Worm (Caenorhabditis elegans) whole organism, L3 larva: ENCODE results near the gene K08B5.2.

Source experiments
- aly-2 ChIP-seq: fragments of 150-350 bp; optimal IDR thresholded peaks from 2 replicates; lab custom pipeline; 2014; ENCODE audit warnings: missing biosample characterization, missing genetic modification characterization
- ceh-28 ChIP-seq: fragments of 150-350 bp; optimal IDR thresholded peaks from 2 replicates; lab custom pipeline; 2014; ENCODE audit warnings: missing biosample characterization, missing genetic modification reagents, missing genetic modification characterization
- ceh-9 ChIP-seq: sonication (generic microtip); optimal IDR thresholded peaks from 2 replicates; lab custom pipeline; 2018; ENCODE audit warnings: missing biosample characterization, missing genetic modification characterization
- egl-27 ChIP-seq: sonication (generic microtip); optimal IDR thresholded peaks from 4 replicates; lab custom pipeline; 2017; ENCODE audit warnings: missing biosample characterization, missing genetic modification reagents, missing genetic modification characterization
- elt-1 ChIP-seq: fragments of 150-350 bp; optimal IDR thresholded peaks from 2 replicates; lab custom pipeline; 2014; ENCODE audit warnings: missing biosample characterization, missing genetic modification characterization
- elt-2 ChIP-seq: sonication (generic microtip); optimal IDR thresholded peaks from 2 replicates; lab custom pipeline; 2016; ENCODE audit warnings: missing genetic modification reagents, mild to moderate bottlenecking, missing genetic modification characterization, missing compliant biosample characterization
- elt-3 ChIP-seq, 3 experiments: fragments of 150-350 bp in 1 of 3; sonication (generic microtip) in 2 of 3; optimal IDR thresholded peaks; 2 replicates in 2 of 3; 4 replicates in 1 of 3; lab custom pipeline; 2014 to 2017; ENCODE audit warnings: missing biosample characterization in 3 of 3, missing genetic modification characterization in 3 of 3
- eor-1 ChIP-seq, 2 experiments: fragments of 150-350 bp; optimal IDR thresholded peaks; 2 replicates each; lab custom pipeline; 2014 to 2018; ENCODE audit warnings: missing biosample characterization in 2 of 2, missing genetic modification characterization in 2 of 2
- fkh-2 ChIP-seq: fragments of 150-350 bp; optimal IDR thresholded peaks from 2 replicates; lab custom pipeline; 2014; ENCODE audit warnings: missing biosample characterization, missing genetic modification reagents, missing genetic modification characterization
- hmg-11 ChIP-seq: sonication (generic microtip); optimal IDR thresholded peaks from 2 replicates; lab custom pipeline; 2016; ENCODE audit warnings: missing genetic modification characterization, missing compliant biosample characterization
- jun-1 ChIP-seq: fragments of 150-350 bp; optimal IDR thresholded peaks from 2 replicates; lab custom pipeline; 2014; ENCODE audit warnings: missing biosample characterization, missing genetic modification reagents, missing genetic modification characterization
- lin-39 ChIP-seq: fragments of 150-350 bp; optimal IDR thresholded peaks from 2 replicates; lab custom pipeline; 2018; ENCODE audit warnings: missing biosample characterization, missing genetic modification reagents, missing genetic modification characterization
- mdl-1 ChIP-seq: fragments of 150-350 bp; optimal IDR thresholded peaks from 2 replicates; lab custom pipeline; 2014; ENCODE audit warnings: missing biosample characterization, missing genetic modification characterization
- mml-1 ChIP-seq: fragments of 150-350 bp; sonication (generic microtip); optimal IDR thresholded peaks from 3 replicates; lab custom pipeline; 2014; ENCODE audit warnings: missing biosample characterization, missing genetic modification characterization
- nfya-1 ChIP-seq: sonication (generic microtip); optimal IDR thresholded peaks from 2 replicates; lab custom pipeline; 2017; ENCODE audit warnings: missing genetic modification characterization, mild to moderate bottlenecking, missing compliant biosample characterization, antibody characterized with exemption, moderate library complexity; ENCODE audit not compliant: insufficient read depth
- nhr-11 ChIP-seq: fragments of 150-350 bp; optimal IDR thresholded peaks from 2 replicates; lab custom pipeline; 2014; ENCODE audit warnings: missing biosample characterization, missing genetic modification characterization
- nhr-12 ChIP-seq: fragments of 150-350 bp; optimal IDR thresholded peaks from 2 replicates; lab custom pipeline; 2014; ENCODE audit warnings: missing biosample characterization, missing genetic modification characterization
- nhr-25 ChIP-seq: sonication (generic microtip); optimal IDR thresholded peaks from 2 replicates; lab custom pipeline; 2017; ENCODE audit warnings: missing biosample characterization, missing genetic modification characterization
- nhr-28 ChIP-seq: fragments of 150-350 bp; optimal IDR thresholded peaks from 2 replicates; lab custom pipeline; 2014; ENCODE audit warnings: missing biosample characterization, missing genetic modification characterization
- nhr-67 ChIP-seq: fragments of 150-350 bp; optimal IDR thresholded peaks from 2 replicates; lab custom pipeline; 2014; ENCODE audit warnings: missing biosample characterization, missing genetic modification characterization
- nhr-76 ChIP-seq: fragments of 150-350 bp; sonication (generic microtip); optimal IDR thresholded peaks from 5 replicates; lab custom pipeline; 2014; ENCODE audit warnings: missing biosample characterization, missing genetic modification characterization
- nhr-77 ChIP-seq: fragments of 150-350 bp; optimal IDR thresholded peaks from 2 replicates; lab custom pipeline; 2014; ENCODE audit warnings: missing biosample characterization, missing genetic modification characterization
- pha-4 ChIP-seq: fragments of 150-350 bp; optimal IDR thresholded peaks from 2 replicates; lab custom pipeline; 2014; ENCODE audit warnings: missing biosample characterization, missing genetic modification reagents, missing genetic modification characterization
- pqm-1 ChIP-seq: fragments of 150-350 bp; optimal IDR thresholded peaks from 2 replicates; lab custom pipeline; 2017; ENCODE audit warnings: missing biosample characterization, missing genetic modification characterization, inconsistent platforms
- sea-2 ChIP-seq: fragments of 150-350 bp; sonication (generic microtip); optimal IDR thresholded peaks from 4 replicates; lab custom pipeline; 2014; ENCODE audit warnings: missing biosample characterization, missing genetic modification reagents, missing genetic modification characterization
- skn-1 ChIP-seq: fragments of 150-350 bp; optimal IDR thresholded peaks from 2 replicates; lab custom pipeline; 2014; ENCODE audit warnings: missing biosample characterization, missing genetic modification characterization
- snpc-4 ChIP-seq: fragments of 150-350 bp; optimal IDR thresholded peaks from 2 replicates; lab custom pipeline; 2014; ENCODE audit warnings: missing biosample characterization, missing genetic modification characterization
- unc-39 ChIP-seq: sonication (generic microtip); optimal IDR thresholded peaks from 4 replicates; lab custom pipeline; 2017; ENCODE audit warnings: missing biosample characterization, missing genetic modification characterization
- unc-62 ChIP-seq: fragments of 150-350 bp; sonication (generic microtip); optimal IDR thresholded peaks from 4 replicates; lab custom pipeline; 2014; ENCODE audit warnings: missing biosample characterization, missing genetic modification reagents, missing genetic modification characterization
- zag-1 ChIP-seq: fragments of 150-350 bp; optimal IDR thresholded peaks from 2 replicates; lab custom pipeline; 2014; ENCODE audit warnings: missing biosample characterization, missing genetic modification characterization
- ztf-11 ChIP-seq: fragments of 150-350 bp; optimal IDR thresholded peaks from 2 replicates; lab custom pipeline; 2014; ENCODE audit warnings: missing biosample characterization, missing genetic modification characterization

K08B5.2 gene

DNA sequence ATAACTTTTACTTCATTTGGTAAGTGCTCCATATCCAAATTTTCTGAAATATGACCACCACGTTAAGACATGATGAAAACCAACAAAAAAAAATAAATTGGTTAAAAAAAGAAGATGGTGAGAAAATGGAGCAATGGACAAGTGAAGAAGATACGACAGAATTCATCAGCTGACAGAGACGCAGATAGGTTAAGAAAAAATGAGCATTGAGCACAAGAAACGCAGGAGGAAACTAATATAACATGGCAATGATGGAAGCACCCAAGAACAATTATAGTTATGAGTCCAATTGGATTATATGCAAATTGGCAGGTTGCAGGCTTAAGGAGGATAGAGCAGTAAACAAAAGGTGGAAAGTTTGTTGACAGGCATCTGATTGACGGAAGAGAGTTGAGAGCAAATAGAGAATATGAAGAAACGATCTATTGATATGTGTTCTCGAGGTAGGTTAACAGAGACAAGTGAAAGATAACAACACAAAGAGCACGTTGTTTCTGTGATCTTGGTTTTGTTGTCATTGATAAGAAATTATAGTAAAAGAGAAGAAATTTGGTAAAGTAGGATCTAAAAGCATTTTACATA is at the start of gene K08B5.2:
TSS of gene K08B5.2 (minus strand) at position 43 of the 582 bp plus-strand sequence.
- peak; percentile 29 for TF ChIP-seq nfya-1 (tag; lab: Kevin White, UChicago)
- TF ChIP-seq pha-4 (tag; lab: Kevin White, UChicago), result peak; percentile 83
- TF ChIP-seq elt-2 (tag; lab: Kevin White, UChicago), result peak; percentile 72
- no peak for TF ChIP-seq ceh-28 (tag; lab: Kevin White, UChicago)
- no peak for TF ChIP-seq skn-1
- TF ChIP-seq pqm-1, result peak; percentile 58

DNA sequence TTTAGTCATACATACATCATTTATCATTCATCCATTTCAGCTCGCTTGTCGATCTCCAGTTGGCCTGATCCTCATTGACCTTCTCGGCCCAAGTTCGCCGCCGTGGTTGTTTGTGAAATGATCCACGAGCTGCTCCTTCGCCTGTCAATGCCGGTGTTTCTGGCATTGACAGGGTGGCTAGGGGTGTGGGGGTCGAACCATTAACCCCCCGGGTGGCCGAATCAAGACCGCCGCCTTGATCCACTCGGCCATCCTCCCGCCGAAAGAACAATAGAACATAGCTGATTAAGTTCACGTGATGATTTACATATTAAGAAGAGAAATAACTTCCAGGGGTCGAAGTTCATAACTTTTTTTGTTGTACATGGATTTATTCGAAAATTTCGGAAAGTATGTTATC is 48.8 kb upstream of the K08B5.2 start, which contains the start of gene F59C12.4:
TSS of gene F59C12.4 (minus strand) at position 166 of the 400 bp plus-strand sequence.
- no peak for TF ChIP-seq hmg-11
- TF ChIP-seq unc-39, result no peak
- TF ChIP-seq unc-62 (GFP tag; lab: Kevin White, UChicago), result no peak
- TF ChIP-seq jun-1 (tag; lab: Kevin White, UChicago), result no peak
- no peak for TF ChIP-seq zag-1 (tag; lab: Kevin White, UChicago)
- no peak for TF ChIP-seq snpc-4 (tag; lab: Kevin White, UChicago)
- no peak for TF ChIP-seq nhr-77 (tag; lab: Kevin White, UChicago)
- TF ChIP-seq, all 47 proteins: peak for 0

DNA sequence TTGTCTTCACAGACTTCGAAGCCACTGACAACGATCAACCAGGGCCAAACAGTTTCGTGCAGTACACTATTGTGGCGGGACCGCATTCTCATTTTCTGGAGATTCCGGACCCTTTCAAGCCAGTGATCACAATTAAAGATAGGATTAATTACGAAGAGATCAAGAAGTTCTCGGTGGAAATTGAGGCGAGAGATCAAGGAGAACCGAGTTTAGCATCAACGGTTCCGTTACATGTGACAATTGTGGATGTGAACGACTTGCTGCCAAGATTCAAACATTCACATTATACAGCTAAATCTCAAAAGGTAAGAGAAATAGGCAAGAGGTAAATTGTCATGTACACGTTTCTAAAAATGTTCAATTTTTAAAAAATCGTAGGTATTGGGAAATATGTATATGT is 44.1 kb upstream of the K08B5.2 start:
- TF ChIP-seq nhr-25 (tag; lab: Kevin White, UChicago), result no peak
- TF ChIP-seq eor-1 (tag; optimal IDR thresholded peaks at IDR 0.05; lab: Kevin White, UChicago), result no peak
- TF ChIP-seq elt-3 (tag; optimal IDR thresholded peaks at IDR 0.05; lab: Kevin White, UChicago), result no peak
- no peak for TF ChIP-seq egl-27
- TF ChIP-seq elt-2 (tag; lab: Kevin White, UChicago), result no peak
- no peak for TF ChIP-seq ztf-11 (tag; lab: Kevin White, UChicago)
- no peak for TF ChIP-seq nhr-12 (tag; lab: Kevin White, UChicago)
- TF ChIP-seq nhr-28 (tag; lab: Kevin White, UChicago), result no peak
- TF ChIP-seq aly-2, result no peak
- TF ChIP-seq skn-1, result no peak
- TF ChIP-seq zag-1 (tag; lab: Kevin White, UChicago), result no peak
- TF ChIP-seq unc-39, result no peak
- no peak for TF ChIP-seq hmg-11
- no peak for TF ChIP-seq ceh-9 (tag; lab: Kevin White, UChicago)
- TF ChIP-seq, all 47 proteins: peak for 0

DNA sequence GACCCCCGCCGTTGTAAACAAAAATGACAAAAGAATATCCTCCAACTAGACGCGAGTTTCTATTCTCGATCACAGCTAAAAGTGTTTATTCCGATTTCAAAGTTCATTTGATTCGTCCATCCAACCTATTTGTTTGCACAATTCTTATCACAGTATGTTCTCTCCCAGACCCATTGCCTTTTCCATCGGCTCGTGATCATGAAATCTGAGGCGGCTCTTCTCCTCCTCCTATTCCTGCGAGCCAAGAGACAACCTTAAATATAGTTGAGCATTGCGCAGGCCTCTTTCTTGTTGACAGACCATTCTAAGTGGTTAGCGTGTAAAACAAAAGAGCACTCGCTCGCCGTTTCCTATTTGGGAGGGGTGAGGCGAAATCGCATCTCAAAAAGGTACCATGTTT is 43.3 kb upstream of the K08B5.2 start:
- TF ChIP-seq aly-2, result no peak
- peak; percentile 40 for TF ChIP-seq pha-4 (tag; lab: Kevin White, UChicago)
- no peak for TF ChIP-seq unc-62 (GFP tag; lab: Kevin White, UChicago)

DNA sequence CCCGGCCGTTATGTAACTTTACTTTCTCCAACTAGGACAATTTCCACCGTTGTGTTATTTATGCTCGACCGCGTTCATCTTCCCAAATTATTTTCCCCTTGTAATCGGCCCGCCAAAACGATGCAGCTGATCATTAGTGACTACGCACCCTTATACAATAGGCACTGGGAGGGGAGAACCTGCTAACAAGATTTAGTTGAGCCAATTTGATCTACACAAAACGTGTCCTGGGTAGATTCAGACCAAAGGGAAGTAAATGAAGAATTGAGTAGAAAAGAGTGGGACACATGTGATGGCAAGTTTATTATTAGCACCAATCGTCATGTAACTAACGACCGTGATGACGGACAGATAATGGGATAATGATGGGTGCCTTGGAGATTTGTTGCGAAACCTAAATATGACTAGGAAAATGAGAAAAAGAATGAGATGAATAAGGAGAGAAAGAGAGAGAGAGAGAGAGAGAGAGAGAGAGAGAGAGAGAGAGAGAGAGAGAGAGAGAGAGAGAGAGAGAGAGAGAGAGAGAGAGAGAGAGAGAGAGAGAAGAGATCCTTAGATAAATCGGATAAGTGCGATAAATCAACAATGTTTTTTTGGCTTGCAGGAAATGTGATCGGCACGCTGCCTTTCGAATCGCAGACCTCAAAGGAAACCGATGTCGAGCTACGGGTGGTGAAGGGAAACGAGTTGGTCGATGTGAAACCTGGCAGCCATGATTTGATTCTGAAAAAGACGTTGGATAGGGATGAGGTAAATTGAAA is 42.0 kb upstream of the K08B5.2 start:
- TF ChIP-seq fkh-2 (tag; lab: Kevin White, UChicago) (no peak), unc-62 (GFP tag; lab: Kevin White, UChicago) (no peak), snpc-4 (tag; lab: Kevin White, UChicago) (no peak), nhr-76 (tag; lab: Kevin White, UChicago) (no peak), nhr-11 (tag; lab: Kevin White, UChicago) (no peak), lin-39 (tag; lab: Kevin White, UChicago) (no peak), nhr-28 (tag; lab: Kevin White, UChicago) (no peak), skn-1 (no peak), nhr-77 (tag; lab: Kevin White, UChicago) (no peak), zag-1 (tag; lab: Kevin White, UChicago) (no peak), egl-27 (no peak), mml-1 (tag; lab: Kevin White, UChicago) (no peak), elt-1 (tag; lab: Kevin White, UChicago) (no peak), sea-2 (GFP tag; lab: Kevin White, UChicago) (no peak), elt-2 (tag; lab: Kevin White, UChicago) (no peak), elt-3 (tag; optimal IDR thresholded peaks at IDR 0.05; lab: Kevin White, UChicago) (no peak), mdl-1 (tag; lab: Kevin White, UChicago) (no peak), nhr-67 (tag; lab: Kevin White, UChicago) (no peak)
